Fruit fly (Drosophila melanogaster) whole organism, adult: ENCODE results near the gene RpS15Aa.
A peak's percentile ranks its signal among the peaks of the same experiment; 100 is the strongest.

Source experiments
- CG7045 ChIP-seq: fragments of 200-800 bp; sonication (Bioruptor generic); optimal IDR thresholded peaks from 2 replicates; lab custom pipeline; 2017; ENCODE audit warnings: missing biosample characterization, mild to moderate bottlenecking, missing genetic modification characterization
- Mnt ChIP-seq: fragments of 200-800 bp; sonication (Bioruptor generic); optimal IDR thresholded peaks from 2 replicates; lab custom pipeline; 2016; ENCODE audit warnings: missing biosample characterization, mild to moderate bottlenecking, missing genetic modification characterization

- no peak for TF ChIP-seq CG7045 (GFP tag; lab: Kevin White, UChicago)
- TF ChIP-seq Mnt = peak; percentile 63
Observed at dm6 chrX:13320697-13321445, 16.6 kb downstream of the RpS15Aa start.
